Worm (Caenorhabditis elegans): ENCODE results near the gene K09G1.1.

- no peak for TF ChIP-seq blmp-1 (tag; optimal IDR thresholded peaks at IDR 0.05)
- no peak for TF ChIP-seq nhr-28 (tag; optimal IDR thresholded peaks at IDR 0.05)
- TF ChIP-seq snpc-4 (tag; optimal IDR thresholded peaks at IDR 0.05) = no peak
- no peak for TF ChIP-seq elt-3 (tag; optimal IDR thresholded peaks at IDR 0.05)
- no peak for TF ChIP-seq unc-62 (GFP tag; optimal IDR thresholded peaks at IDR 0.05)
- TF ChIP-seq pha-4 (tag; optimal IDR thresholded peaks at IDR 0.05) = no peak
- TF ChIP-seq lin-13 (tag; optimal IDR thresholded peaks at IDR 0.05) = no peak
- TF ChIP-seq mep-1 (tag; optimal IDR thresholded peaks at IDR 0.05) = no peak
- no peak for TF ChIP-seq elt-1 (tag; optimal IDR thresholded peaks at IDR 0.05; ENCODE audit: borderline replicate concordance, insufficient read depth)
- TF ChIP-seq hlh-1 (tag; optimal IDR thresholded peaks at IDR 0.05) = no peak
- TF ChIP-seq sem-2 (GFP tag; optimal IDR thresholded peaks at IDR 0.05) = no peak
- TF ChIP-seq ham-2 (GFP tag; optimal IDR thresholded peaks at IDR 0.05) = no peak
- TF ChIP-seq lin-32 (GFP tag; optimal IDR thresholded peaks at IDR 0.05) = no peak
Measured at ce11 chrV:9633313-9633712, 50.0 kb downstream of the K09G1.1 start, which contains the start of gene col-147.
